Worm (Caenorhabditis elegans) whole organism, L1 larva: ENCODE measurements around the gene E02C12.10.

ENCODE experiments used
- C16A3.4 ChIP-seq: fragments of 150-350 bp; optimal IDR thresholded peaks from 2 replicates; lab custom pipeline; 2014; ENCODE audit warnings: missing biosample characterization, missing genetic modification characterization
- ceh-82 ChIP-seq, 3 experiments: fragments of 150-350 bp in 1 of 3; sonication (generic microtip) in 2 of 3; optimal IDR thresholded peaks; 2 replicates each; lab custom pipeline; 2014 to 2017; ENCODE audit warnings: missing biosample characterization in 3 of 3, missing genetic modification characterization in 3 of 3
- isw-1 ChIP-seq: fragments of 200-800 bp; sonication (Bioruptor generic); IDR thresholded peaks from 2 replicates; pipeline ENCODE4 v1.3.6; 2022; ENCODE audit warnings: missing genetic modification characterization, missing compliant biosample characterization
- lin-39 ChIP-seq: fragments of 150-350 bp; optimal IDR thresholded peaks from 2 replicates; lab custom pipeline; 2014; ENCODE audit warnings: missing biosample characterization, missing genetic modification reagents, missing genetic modification characterization
- mdl-1 ChIP-seq, 2 experiments: fragments of 150-350 bp; optimal IDR thresholded peaks; 2 replicates each; lab custom pipeline; 2014 to 2017; ENCODE audit warnings: missing biosample characterization in 2 of 2, missing genetic modification characterization in 2 of 2, inconsistent platforms in 1 of 2
- pag-3 ChIP-seq: sonication (generic microtip); optimal IDR thresholded peaks from 2 replicates; lab custom pipeline; 2017; ENCODE audit warnings: missing genetic modification characterization, mild to moderate bottlenecking, missing compliant biosample characterization, antibody characterized with exemption, borderline replicate concordance; ENCODE audit not compliant: insufficient read depth
- xbp-1 ChIP-seq: sonication (generic microtip); optimal IDR thresholded peaks from 2 replicates; lab custom pipeline; 2016; ENCODE audit warnings: missing genetic modification characterization, missing compliant biosample characterization

- no peak for TF ChIP-seq mdl-1 (tag; optimal IDR thresholded peaks at IDR 0.05; lab: Kevin White, UChicago)
- no peak for TF ChIP-seq isw-1 (GFP tag; lab: Robert Waterston, UW)
- TF ChIP-seq ceh-82 (tag; optimal IDR thresholded peaks at IDR 0.05; lab: Kevin White, UChicago) = no peak
- TF ChIP-seq pag-3 (tag; lab: Kevin White, UChicago) = no peak
- TF ChIP-seq xbp-1 (tag; lab: Kevin White, UChicago) = no peak
- TF ChIP-seq lin-39 (tag; lab: Kevin White, UChicago) = no peak
- no peak for TF ChIP-seq C16A3.4 (tag; lab: Kevin White, UChicago)
Observed at ce11 chrV:9376417-9376816, 1.8 kb downstream of the E02C12.10 start, which contains the start of gene E02C12.19.
